Worm (Caenorhabditis elegans) whole organism, L2 larva: ENCODE results near the gene nhr-15.

Experiments
- R02D3.7 ChIP-seq: fragments of 150-350 bp; optimal IDR thresholded peaks from 2 replicates; lab custom pipeline; 2014; ENCODE audit warnings: missing biosample characterization, missing genetic modification characterization
- nhr-25 ChIP-seq: fragments of 150-350 bp; sonication (generic microtip); optimal IDR thresholded peaks from 3 replicates; lab custom pipeline; 2014; ENCODE audit warnings: missing biosample characterization, missing genetic modification characterization
- unc-39 ChIP-seq: fragments of 150-350 bp; optimal IDR thresholded peaks from 2 replicates; lab custom pipeline; 2014; ENCODE audit warnings: missing biosample characterization, missing genetic modification characterization

ce11 chrV:333713-334112, 21.2 kb downstream of the nhr-15 start:
- TF ChIP-seq unc-39 (tag; lab: Kevin White, UChicago) (no peak), nhr-25 (tag; lab: Kevin White, UChicago) (no peak), R02D3.7 (tag; lab: Kevin White, UChicago) (no peak)
